Fruit fly (Drosophila melanogaster) whole organism: ENCODE results near the gene Efhc1.1.

ENCODE experiments used
- CG8478 ChIP-seq: fragments of >200 bp; optimal IDR thresholded peaks from 2 replicates; lab custom pipeline; 2018; ENCODE audit warnings: inconsistent platforms
- psq ChIP-seq: fragments of >200 bp; optimal IDR thresholded peaks from 2 replicates; lab custom pipeline; 2017

- TF ChIP-seq psq (lab: Kevin White, UChicago): no peak
- no peak for TF ChIP-seq CG8478 (lab: Kevin White, UChicago)
Measured at dm6 chrX:15737110-15737509, 46.4 kb downstream of the Efhc1.1 start, which contains the start of gene Arp6.
